Worm (Caenorhabditis elegans) whole organism, mixed stage, embryonic: ENCODE results near the gene F14F3.4.

ENCODE experiments used
- blmp-1 ChIP-seq: fragments of 150-350 bp; optimal IDR thresholded peaks from 2 replicates; lab custom pipeline; 2014; ENCODE audit warnings: missing biosample characterization, missing genetic modification characterization
- elt-3 ChIP-seq: fragments of 150-350 bp; optimal IDR thresholded peaks from 2 replicates; lab custom pipeline; 2014; ENCODE audit warnings: missing biosample characterization, missing genetic modification characterization
- lin-13 ChIP-seq: fragments of 150-350 bp; optimal IDR thresholded peaks from 2 replicates; lab custom pipeline; 2014; ENCODE audit warnings: missing biosample characterization, missing genetic modification characterization
- lin-32 ChIP-seq: fragments of 200-800 bp; sonication (Bioruptor generic); optimal IDR thresholded peaks from 2 replicates; lab custom pipeline; 2018; ENCODE audit warnings: mild to moderate bottlenecking, missing genetic modification characterization, missing compliant biosample characterization
- mab-5 ChIP-seq: fragments of 150-350 bp; optimal IDR thresholded peaks from 2 replicates; lab custom pipeline; 2014; ENCODE audit warnings: missing biosample characterization, missing genetic modification characterization
- mls-2 ChIP-seq: sonication (generic microtip); optimal IDR thresholded peaks from 2 replicates; lab custom pipeline; 2016; ENCODE audit warnings: mild to moderate bottlenecking, missing genetic modification characterization, moderate library complexity, missing compliant biosample characterization
- nhr-237 ChIP-seq: fragments of 150-350 bp; optimal IDR thresholded peaks from 2 replicates; lab custom pipeline; 2014; ENCODE audit warnings: missing biosample characterization, missing genetic modification characterization
- snpc-4 ChIP-seq: fragments of 150-350 bp; optimal IDR thresholded peaks from 2 replicates; lab custom pipeline; 2014; ENCODE audit warnings: missing biosample characterization, missing genetic modification characterization
- unc-39 ChIP-seq: fragments of 150-350 bp; optimal IDR thresholded peaks from 2 replicates; lab custom pipeline; 2014; ENCODE audit warnings: missing biosample characterization, missing genetic modification characterization
- ztf-11 ChIP-seq: fragments of 150-350 bp; optimal IDR thresholded peaks from 2 replicates; lab custom pipeline; 2014; ENCODE audit warnings: missing biosample characterization, missing genetic modification characterization

DNA sequence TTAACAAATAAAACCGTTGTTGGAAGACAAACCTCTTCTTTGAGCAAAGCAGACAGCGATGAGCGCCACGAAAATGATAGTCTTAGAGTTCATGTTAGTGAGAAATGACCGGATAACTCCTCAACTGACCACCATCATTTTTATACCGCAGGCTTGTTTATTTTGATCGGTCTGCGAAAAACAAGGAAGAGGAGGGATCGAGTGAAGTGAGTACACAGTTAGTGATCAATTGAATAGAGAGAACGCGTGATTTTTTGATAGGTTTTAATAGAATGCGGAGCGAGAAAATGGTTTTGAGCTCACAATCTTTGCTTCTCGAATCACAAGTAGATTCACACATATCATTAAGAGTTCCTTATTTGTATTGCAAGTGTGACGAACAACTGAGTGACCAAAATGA lies at the start of gene F14F3.4:
- TF ChIP-seq mab-5 (tag; lab: Kevin White, UChicago) = no peak
- no peak for TF ChIP-seq mls-2 (tag; lab: Kevin White, UChicago)
- TF ChIP-seq ztf-11 (tag; lab: Kevin White, UChicago) = no peak
- TF ChIP-seq elt-3 (tag; lab: Kevin White, UChicago) = no peak
- TF ChIP-seq lin-13 (tag; lab: Kevin White, UChicago) = no peak
- no peak for TF ChIP-seq snpc-4 (tag; lab: Kevin White, UChicago)
- TF ChIP-seq nhr-237 = no peak
- TF ChIP-seq lin-32 = no peak
- TF ChIP-seq blmp-1 = no peak
- TF ChIP-seq unc-39 (tag; lab: Kevin White, UChicago) = no peak
